Fruit fly (Drosophila melanogaster) whole organism, embryonic: ENCODE results near the gene lap.

Experiments
- Abd-B ChIP-seq: fragments of 200-800 bp; sonication (Bioruptor generic); optimal IDR thresholded peaks from 2 replicates; lab custom pipeline; 2018; ENCODE audit warnings: missing biosample characterization, mild to moderate bottlenecking, missing genetic modification characterization, moderate library complexity
- Atf-2 ChIP-seq: fragments of 200-800 bp; sonication (Bioruptor generic); optimal IDR thresholded peaks from 2 replicates; lab custom pipeline; 2016; ENCODE audit warnings: missing biosample characterization, missing genetic modification characterization
- BtbVII ChIP-seq: fragments of 200-800 bp; sonication (Bioruptor generic); optimal IDR thresholded peaks from 3 replicates; lab custom pipeline; 2017; ENCODE audit warnings: missing biosample characterization, mild to moderate bottlenecking, missing genetic modification characterization
- CG10366 ChIP-seq: fragments of 200-800 bp; sonication (Bioruptor generic); IDR thresholded peaks from 2 replicates; pipeline ENCODE4 v1.3.6; 2022; ENCODE audit warnings: missing biosample characterization, missing genetic modification characterization
- CG11723 ChIP-seq: fragments of 200-800 bp; sonication (Bioruptor generic); optimal IDR thresholded peaks from 2 replicates; lab custom pipeline; 2017; ENCODE audit warnings: missing biosample characterization, mild to moderate bottlenecking, missing genetic modification characterization
- CG12236 ChIP-seq: fragments of 200-800 bp; sonication (Bioruptor generic); optimal IDR thresholded peaks from 2 replicates; lab custom pipeline; 2016; ENCODE audit warnings: missing biosample characterization, missing genetic modification characterization
- CG12391 ChIP-seq: fragments of 200-800 bp; sonication (Bioruptor generic); optimal IDR thresholded peaks from 3 replicates; lab custom pipeline; 2018; ENCODE audit warnings: missing biosample characterization, mild to moderate bottlenecking, missing genetic modification characterization, moderate library complexity
- CG14014 ChIP-seq: fragments of 200-800 bp; sonication (Bioruptor generic); IDR thresholded peaks from 2 replicates; pipeline ENCODE4 v1.3.6; 2022; ENCODE audit warnings: missing biosample characterization, missing genetic modification characterization
- CG17186 ChIP-seq: fragments of 200-800 bp; sonication (Bioruptor generic); optimal IDR thresholded peaks from 3 replicates; lab custom pipeline; 2017; ENCODE audit warnings: missing biosample characterization, missing genetic modification reagents, missing genetic modification characterization
- CG2889 ChIP-seq: fragments of 200-800 bp; sonication (Bioruptor generic); IDR thresholded peaks from 3 replicates; pipeline ENCODE4 v1.3.6; 2022; ENCODE audit warnings: missing biosample characterization, missing genetic modification characterization
- CG3163 ChIP-seq: fragments of 200-800 bp; sonication (Bioruptor generic); optimal IDR thresholded peaks from 3 replicates; lab custom pipeline; 2016; ENCODE audit warnings: missing biosample characterization, missing genetic modification characterization
- CG32772 ChIP-seq: fragments of 200-800 bp; sonication (Bioruptor generic); IDR thresholded peaks from 2 replicates; pipeline ENCODE4 v1.3.6; 2022; ENCODE audit warnings: missing biosample characterization, missing genetic modification characterization
- CG34224 ChIP-seq: fragments of 200-800 bp; sonication (Bioruptor generic); IDR thresholded peaks from 3 replicates; pipeline ENCODE4 v1.3.6; 2022; ENCODE audit warnings: missing biosample characterization, missing genetic modification characterization; ENCODE audit not compliant: partially characterized antibody
- CG6254 ChIP-seq: fragments of 200-800 bp; sonication (Bioruptor generic); optimal IDR thresholded peaks from 3 replicates; lab custom pipeline; 2017; ENCODE audit warnings: mild to moderate bottlenecking, missing biosample characterization, missing genetic modification reagents, missing genetic modification characterization
- CG6854 ChIP-seq: fragments of 200-800 bp; sonication (Bioruptor generic); optimal IDR thresholded peaks from 3 replicates; lab custom pipeline; 2017; ENCODE audit warnings: missing biosample characterization, mild to moderate bottlenecking, missing genetic modification characterization
- CG7745 ChIP-seq: fragments of 200-800 bp; sonication (Bioruptor generic); optimal IDR thresholded peaks from 2 replicates; lab custom pipeline; 2018; ENCODE audit warnings: missing biosample characterization, mild to moderate bottlenecking, missing genetic modification characterization, moderate library complexity
- CG7839 ChIP-seq: fragments of 200-800 bp; sonication (Bioruptor generic); optimal IDR thresholded peaks from 3 replicates; lab custom pipeline; 2018; ENCODE audit warnings: missing biosample characterization, mild to moderate bottlenecking, missing genetic modification characterization, moderate library complexity
- CG8290 ChIP-seq, 3 experiments: fragments of 200-800 bp; sonication (Bioruptor generic); optimal IDR thresholded peaks; 2 replicates each; lab custom pipeline; 2016 to 2019; ENCODE audit warnings: missing biosample characterization in 3 of 3, missing genetic modification characterization in 3 of 3, mild to moderate bottlenecking in 2 of 3, moderate library complexity in 1 of 3
- CG8388 ChIP-seq: fragments of 200-800 bp; sonication (Bioruptor generic); optimal IDR thresholded peaks from 2 replicates; lab custom pipeline; 2019; ENCODE audit warnings: missing biosample characterization, mild to moderate bottlenecking, missing genetic modification characterization, moderate library complexity
- CG9876 ChIP-seq: fragments of 200-800 bp; sonication (Bioruptor generic); optimal IDR thresholded peaks from 2 replicates; lab custom pipeline; 2016; ENCODE audit warnings: missing biosample characterization, missing genetic modification characterization
- CHES-1-like ChIP-seq: fragments of 200-800 bp; sonication (Bioruptor generic); optimal IDR thresholded peaks from 2 replicates; lab custom pipeline; 2016; ENCODE audit warnings: missing biosample characterization, missing genetic modification characterization
- CkIIα-i1 ChIP-seq: fragments of 200-800 bp; sonication (Bioruptor generic); IDR thresholded peaks from 2 replicates; pipeline ENCODE4 v1.3.6; 2022; ENCODE audit warnings: missing biosample characterization, missing genetic modification characterization
- CoRest ChIP-seq: fragments of 200-800 bp; sonication (Bioruptor generic); optimal IDR thresholded peaks from 3 replicates; lab custom pipeline; 2018; ENCODE audit warnings: missing biosample characterization, mild to moderate bottlenecking, missing genetic modification characterization, moderate library complexity
- D19A ChIP-seq: fragments of 200-800 bp; optimal IDR thresholded peaks from 3 replicates; lab custom pipeline; 2019; ENCODE audit warnings: missing biosample characterization, mild to moderate bottlenecking, missing genetic modification characterization, moderate library complexity
- Dad ChIP-seq: fragments of 200-800 bp; sonication (Bioruptor generic); optimal IDR thresholded peaks from 3 replicates; lab custom pipeline; 2016; ENCODE audit warnings: missing biosample characterization, missing genetic modification characterization
- E2f1 ChIP-seq: fragments of 200-800 bp; sonication (Bioruptor generic); IDR thresholded peaks from 2 replicates; pipeline ENCODE4 v1.3.6; 2022; ENCODE audit warnings: missing biosample characterization, missing genetic modification characterization
- ERR ChIP-seq: fragments of 200-800 bp; sonication (Bioruptor generic); optimal IDR thresholded peaks from 2 replicates; lab custom pipeline; 2016; ENCODE audit warnings: missing biosample characterization, missing genetic modification characterization
- H15 ChIP-seq: fragments of 200-800 bp; sonication (Bioruptor generic); IDR thresholded peaks from 3 replicates; pipeline ENCODE4 v1.3.6; 2022; ENCODE audit warnings: missing biosample characterization, missing genetic modification characterization
- Hey ChIP-seq: fragments of 200-800 bp; sonication (Bioruptor generic); optimal IDR thresholded peaks from 3 replicates; lab custom pipeline; 2018; ENCODE audit warnings: missing biosample characterization, mild to moderate bottlenecking, missing genetic modification characterization
- Hr39 ChIP-seq: fragments of >200 bp; optimal IDR thresholded peaks from 2 replicates; lab custom pipeline; 2017
- Med ChIP-seq: fragments of 200-800 bp; sonication (Bioruptor generic); peaks from one replicate; lab custom pipeline; 2016; ENCODE audit warnings: missing biosample characterization, missing genetic modification characterization, mild to moderate bottlenecking, inconsistent platforms, moderate library complexity
- Rfx ChIP-seq: fragments of 200-800 bp; sonication (Bioruptor generic); IDR thresholded peaks from 2 replicates; pipeline ENCODE4 v1.3.6; 2022; ENCODE audit warnings: missing biosample characterization, missing genetic modification characterization
- Rx ChIP-seq: fragments of 200-800 bp; sonication (Bioruptor generic); IDR thresholded peaks from 2 replicates; pipeline ENCODE4 v1.3.6; 2022; ENCODE audit warnings: missing biosample characterization, missing genetic modification characterization
- Six4 ChIP-seq: fragments of 200-800 bp; sonication (Bioruptor generic); optimal IDR thresholded peaks from 2 replicates; lab custom pipeline; 2016; ENCODE audit warnings: missing biosample characterization, missing genetic modification characterization
- TFAM ChIP-seq: fragments of 200-800 bp; sonication (Bioruptor generic); optimal IDR thresholded peaks from 2 replicates; lab custom pipeline; 2017; ENCODE audit warnings: missing biosample characterization, missing genetic modification characterization, inconsistent platforms
- Taf1 ChIP-seq: fragments of 200-800 bp; sonication (Bioruptor generic); IDR thresholded peaks from 2 replicates; pipeline ENCODE4 v1.3.6; 2022; ENCODE audit warnings: missing biosample characterization, missing genetic modification characterization
- Tbp ChIP-seq: fragments of >200 bp; optimal IDR thresholded peaks from 2 replicates; lab custom pipeline; 2018; ENCODE audit warnings: missing biosample characterization, missing genetic modification characterization
- chn ChIP-seq: fragments of 200-800 bp; sonication (Bioruptor generic); optimal IDR thresholded peaks from 2 replicates; lab custom pipeline; 2016; ENCODE audit warnings: missing biosample characterization, missing genetic modification characterization
- dimm ChIP-seq: fragments of 200-800 bp; sonication (Bioruptor generic); IDR thresholded peaks from 2 replicates; pipeline ENCODE4 v1.3.6; 2022; ENCODE audit warnings: missing biosample characterization, missing genetic modification characterization
- gce ChIP-seq: fragments of 200-800 bp; sonication (Bioruptor generic); IDR thresholded peaks from 3 replicates; pipeline ENCODE4 v1.3.6; 2022; ENCODE audit warnings: missing biosample characterization, missing genetic modification characterization
- grn ChIP-seq: fragments of 200-800 bp; sonication (Bioruptor generic); optimal IDR thresholded peaks from 3 replicates; lab custom pipeline; 2017; ENCODE audit warnings: missing biosample characterization, missing genetic modification characterization
- insv ChIP-seq, 2 experiments: fragments of 200-800 bp; sonication (Bioruptor generic); optimal IDR thresholded peaks; 3 replicates each; lab custom pipeline; 2016 to 2018; ENCODE audit warnings: missing biosample characterization in 2 of 2, missing genetic modification characterization in 2 of 2
- oc ChIP-seq: fragments of 200-800 bp; sonication (Bioruptor generic); optimal IDR thresholded peaks from 2 replicates; lab custom pipeline; 2018; ENCODE audit warnings: missing biosample characterization, mild to moderate bottlenecking, missing genetic modification characterization, moderate library complexity
- salm ChIP-seq: fragments of 200-800 bp; sonication (Bioruptor generic); optimal IDR thresholded peaks from 2 replicates; lab custom pipeline; 2018; ENCODE audit warnings: missing biosample characterization, mild to moderate bottlenecking, missing genetic modification characterization
- sug ChIP-seq: fragments of 200-800 bp; optimal IDR thresholded peaks from 2 replicates; lab custom pipeline; 2019; ENCODE audit warnings: missing biosample characterization, mild to moderate bottlenecking, missing genetic modification characterization, moderate library complexity
- trem ChIP-seq: fragments of 200-800 bp; optimal IDR thresholded peaks from 3 replicates; lab custom pipeline; 2019; ENCODE audit warnings: missing biosample characterization, mild to moderate bottlenecking, missing genetic modification characterization, moderate library complexity
- wek ChIP-seq: fragments of 200-800 bp; sonication (Bioruptor generic); optimal IDR thresholded peaks from 3 replicates; lab custom pipeline; 2018; ENCODE audit warnings: missing biosample characterization, mild to moderate bottlenecking, missing genetic modification characterization, moderate library complexity

Gene lap

dm6 chr3R:7139188-7140038 lies 47.4 kb upstream of the lap start (continued):
- no peak for TF ChIP-seq dimm
- TF ChIP-seq CG7839 (tag; lab: Kevin White, UChicago) = no peak
- no peak for TF ChIP-seq CG14014 (GFP tag; lab: Robert Waterston, UW)
- TF ChIP-seq CG32772 (GFP tag; lab: Robert Waterston, UW) = no peak
- TF ChIP-seq Rfx (GFP tag; lab: Robert Waterston, UW) = no peak
- no peak for TF ChIP-seq H15 (GFP tag; lab: Robert Waterston, UW)
- no peak for TF ChIP-seq CG12236
- TF ChIP-seq TFAM (GFP tag; lab: Kevin White, UChicago) = no peak
- TF ChIP-seq oc (tag; lab: Kevin White, UChicago) = no peak
- no peak for TF ChIP-seq sug (tag; lab: Kevin White, UChicago)
- no peak for TF ChIP-seq Tbp (GFP tag; lab: Kevin White, UChicago)
- TF ChIP-seq CkIIα-i1 = no peak
- no peak for TF ChIP-seq CG11723 (GFP tag; lab: Kevin White, UChicago)
- no peak for TF ChIP-seq CG3163 (GFP tag; lab: Kevin White, UChicago)
- TF ChIP-seq D19A (tag; lab: Kevin White, UChicago) = no peak
- TF ChIP-seq CG9876 (GFP tag; lab: Kevin White, UChicago) = no peak
- TF ChIP-seq CG8388 = no peak
- TF ChIP-seq CG7745 (tag; lab: Kevin White, UChicago) = no peak
- TF ChIP-seq insv (GFP tag; optimal IDR thresholded peaks at IDR 0.05; lab: Kevin White, UChicago) = peak in 1 of 2 experiments; percentile 33
- TF ChIP-seq, all 482 proteins: peak for 18

dm6 chr3R:7142580-7142979 lies 44.2 kb upstream of the lap start:
- TF ChIP-seq CG6254 (GFP tag; lab: Kevin White, UChicago) (no peak), trem (tag; lab: Kevin White, UChicago) (no peak), Rx (GFP tag; lab: Robert Waterston, UW) (0 out of 2 replicates have a peak, but pooled peaks have one; percentile 6), CoRest (tag; lab: Kevin White, UChicago) (no peak), wek (GFP tag; lab: Kevin White, UChicago) (no peak), CG8290 (GFP tag; optimal IDR thresholded peaks at IDR 0.05; lab: Kevin White, UChicago) (no peak), CG8290 (tag; optimal IDR thresholded peaks at IDR 0.05; lab: Kevin White, UChicago) (no peak), CG34224 (GFP tag; lab: Robert Waterston, UW) (no peak), chn (GFP tag; lab: Kevin White, UChicago) (no peak), CG2889 (no peak), CHES-1-like (no peak), Hey (no peak), grn (GFP tag; lab: Kevin White, UChicago) (peak; percentile 70), CG10366 (GFP tag; lab: Robert Waterston, UW) (no peak)
- TF ChIP-seq, all 482 proteins: peak for 2

- peak; percentile 39 for TF ChIP-seq Abd-B (GFP tag; lab: Kevin White, UChicago)
- no peak for TF ChIP-seq salm (tag; lab: Kevin White, UChicago)
- peak; percentile 83 for TF ChIP-seq Dad (GFP tag; lab: Kevin White, UChicago)
- TF ChIP-seq BtbVII = peak; percentile 24
- peak; percentile 26; the same call in 1 of the 2 replicates for TF ChIP-seq E2f1 (GFP tag; lab: Robert Waterston, UW)
- TF ChIP-seq ERR (GFP tag; lab: Kevin White, UChicago) = peak; percentile 75
- TF ChIP-seq CG17186 (GFP tag; lab: Kevin White, UChicago) = peak; percentile 96
- peak; percentile 73 for TF ChIP-seq CG12391 (tag; lab: Kevin White, UChicago)
- TF ChIP-seq Atf-2 (GFP tag; lab: Kevin White, UChicago) = peak; percentile 78
- peak; percentile 78 for TF ChIP-seq Six4
- TF ChIP-seq gce = no peak; the same call in 2 of the 3 replicates
- no peak for TF ChIP-seq CG6854 (GFP tag; lab: Kevin White, UChicago)
- TF ChIP-seq Med (GFP tag; lab: Kevin White, UChicago) = peak; percentile 98
- no peak for TF ChIP-seq Hr39
- TF ChIP-seq CG7839 (tag; lab: Kevin White, UChicago) = peak; percentile 58
- peak; percentile 31; the same call in 1 of the 2 replicates for TF ChIP-seq Taf1 (GFP tag; lab: Robert Waterston, UW)
Measured at dm6 chr3R:7144245-7144904, 42.4 kb upstream of the lap start, which contains the start of the genes CG14610 and CG2656. Gene CG14610, minus strand, starts transcription at chr3R:7144295. Gene CG2656, plus strand, starts transcription at chr3R:7144724.
